Worm (Caenorhabditis elegans): ENCODE measurements around the gene F42A10.6.

DNA sequence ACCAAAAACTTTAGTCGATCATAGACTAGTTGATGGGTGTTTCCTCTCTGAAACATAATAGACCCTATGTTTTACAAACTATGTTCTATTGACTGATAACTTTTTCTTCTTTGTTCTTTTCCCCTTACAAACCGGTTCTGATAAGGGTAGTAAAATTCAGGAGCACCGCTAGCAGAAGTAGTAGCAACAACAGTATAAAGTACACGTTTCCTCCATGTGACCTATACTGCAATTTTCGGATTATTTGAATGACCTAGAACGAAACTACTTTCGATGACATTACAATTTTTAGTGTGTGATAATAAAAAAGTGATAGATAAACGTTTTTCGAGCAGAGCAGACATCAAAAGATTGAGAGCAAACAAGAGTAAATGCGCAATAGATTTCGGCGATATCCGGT lies 3.6 kb upstream of the F42A10.6 start:
- TF ChIP-seq W03F9.2 (tag; optimal IDR thresholded peaks at IDR 0.05) (no peak), him-1 (tag; optimal IDR thresholded peaks at IDR 0.05) (no peak), dao-5 (tag; optimal IDR thresholded peaks at IDR 0.05) (no peak)

All from whole organism, L4/young adult.